Fruit fly (Drosophila melanogaster) whole organism, embryonic: ENCODE data around the gene CG14269.
A peak's percentile ranks its signal among the peaks of the same experiment; 100 is the strongest.

ENCODE experiments used
- B-H1 ChIP-seq: fragments of 200-800 bp; sonication (Bioruptor generic); IDR thresholded peaks from 3 replicates; pipeline ENCODE4 v1.3.6; 2022; ENCODE audit warnings: missing biosample characterization, missing genetic modification characterization
- Blimp-1 ChIP-seq: fragments of 200-800 bp; sonication (Bioruptor generic); optimal IDR thresholded peaks from 3 replicates; lab custom pipeline; 2018; ENCODE audit warnings: missing biosample characterization, missing genetic modification characterization, mild to moderate bottlenecking, moderate library complexity, missing genetic modification reagents
- C15 ChIP-seq: fragments of 200-800 bp; sonication (Bioruptor generic); IDR thresholded peaks from 3 replicates; pipeline ENCODE4 v1.3.6; 2022; ENCODE audit warnings: missing biosample characterization, missing genetic modification characterization
- CG1024 ChIP-seq: fragments of 200-800 bp; sonication (Bioruptor generic); IDR thresholded peaks from 2 replicates; pipeline ENCODE4 v1.3.6; 2022; ENCODE audit warnings: missing biosample characterization, missing genetic modification characterization
- CG10462 ChIP-seq: fragments of 200-800 bp; sonication (Bioruptor generic); optimal IDR thresholded peaks from 2 replicates; lab custom pipeline; 2016; ENCODE audit warnings: missing biosample characterization, missing genetic modification characterization
- CG10565 ChIP-seq: fragments of 200-800 bp; sonication (Bioruptor generic); optimal IDR thresholded peaks from 3 replicates; lab custom pipeline; 2016; ENCODE audit warnings: missing biosample characterization, mild to moderate bottlenecking, missing genetic modification characterization
- CG11456 ChIP-seq: fragments of 200-800 bp; sonication (Bioruptor generic); IDR thresholded peaks from 3 replicates; pipeline ENCODE4 v1.3.6; 2022; ENCODE audit warnings: missing biosample characterization, missing genetic modification characterization
- CG12391 ChIP-seq: fragments of 200-800 bp; sonication (Bioruptor generic); optimal IDR thresholded peaks from 3 replicates; lab custom pipeline; 2018; ENCODE audit warnings: missing biosample characterization, mild to moderate bottlenecking, missing genetic modification characterization, moderate library complexity
- CG13624 ChIP-seq: fragments of 200-800 bp; sonication (Bioruptor generic); optimal IDR thresholded peaks from 2 replicates; lab custom pipeline; 2016; ENCODE audit warnings: missing biosample characterization, missing genetic modification characterization
- CG14014 ChIP-seq: fragments of 200-800 bp; sonication (Bioruptor generic); IDR thresholded peaks from 2 replicates; pipeline ENCODE4 v1.3.6; 2022; ENCODE audit warnings: missing biosample characterization, missing genetic modification characterization
- CG16815 ChIP-seq: fragments of 200-800 bp; sonication (Bioruptor generic); optimal IDR thresholded peaks from 3 replicates; lab custom pipeline; 2017; ENCODE audit warnings: missing biosample characterization, mild to moderate bottlenecking, missing genetic modification characterization
- CG17328 ChIP-seq: fragments of 200-800 bp; sonication (Bioruptor generic); IDR thresholded peaks from 2 replicates; pipeline ENCODE4 v1.3.6; 2022; ENCODE audit warnings: missing biosample characterization, missing genetic modification characterization
- CG2116 ChIP-seq: fragments of 200-800 bp; sonication (Bioruptor generic); optimal IDR thresholded peaks from 3 replicates; lab custom pipeline; 2018; ENCODE audit warnings: missing biosample characterization, mild to moderate bottlenecking, missing genetic modification characterization
- CG2199 ChIP-seq: fragments of 200-800 bp; sonication (Bioruptor generic); IDR thresholded peaks from 3 replicates; pipeline ENCODE4 v1.3.6; 2022; ENCODE audit warnings: missing biosample characterization, missing genetic modification characterization
- CG32767 ChIP-seq: fragments of 200-800 bp; sonication (Bioruptor generic); IDR thresholded peaks from 2 replicates; pipeline ENCODE4 v1.3.6; 2022; ENCODE audit warnings: missing biosample characterization, missing genetic modification characterization
- CG3847 ChIP-seq: fragments of 200-800 bp; sonication (Bioruptor generic); IDR thresholded peaks from 2 replicates; pipeline ENCODE4 v1.3.6; 2022; ENCODE audit warnings: missing biosample characterization, missing genetic modification characterization
- CG6272 ChIP-seq: fragments of 200-800 bp; sonication (Bioruptor generic); IDR thresholded peaks from 2 replicates; pipeline ENCODE4 v1.3.6; 2022; ENCODE audit warnings: missing biosample characterization, missing genetic modification characterization
- CG6689 ChIP-seq: fragments of 200-800 bp; sonication (Bioruptor generic); IDR thresholded peaks from 2 replicates; pipeline ENCODE4 v1.3.6; 2022; ENCODE audit warnings: missing biosample characterization, missing genetic modification characterization
- CG8765 ChIP-seq: fragments of 200-800 bp; sonication (Bioruptor generic); IDR thresholded peaks from 2 replicates; pipeline ENCODE4 v1.3.6; 2022; ENCODE audit warnings: missing biosample characterization, missing genetic modification characterization
- CG9215 ChIP-seq: fragments of 200-800 bp; sonication (Bioruptor generic); IDR thresholded peaks from 2 replicates; pipeline ENCODE4 v1.3.6; 2022; ENCODE audit warnings: missing biosample characterization, missing genetic modification characterization
- CTCF ChIP-seq: fragments of 200-800 bp; sonication (Bioruptor generic); optimal IDR thresholded peaks from 2 replicates; lab custom pipeline; 2017; ENCODE audit warnings: missing biosample characterization, mild to moderate bottlenecking, missing genetic modification characterization, moderate library complexity
- Deaf1 ChIP-seq: fragments of 200-800 bp; optimal IDR thresholded peaks from 3 replicates; lab custom pipeline; 2019; ENCODE audit warnings: missing biosample characterization, mild to moderate bottlenecking, missing genetic modification characterization, moderate library complexity
- Drgx ChIP-seq: fragments of 200-800 bp; sonication (Bioruptor generic); IDR thresholded peaks from 2 replicates; pipeline ENCODE4 v1.3.6; 2022; ENCODE audit warnings: missing biosample characterization, missing genetic modification characterization
- Hsf ChIP-seq: fragments of 200-800 bp; sonication (Bioruptor generic); optimal IDR thresholded peaks from 3 replicates; lab custom pipeline; 2016; ENCODE audit warnings: missing biosample characterization, missing genetic modification characterization
- Lhr ChIP-seq: fragments of 200-800 bp; sonication (Bioruptor generic); optimal IDR thresholded peaks from 3 replicates; lab custom pipeline; 2017; ENCODE audit warnings: mild to moderate bottlenecking, missing biosample characterization, missing genetic modification reagents, missing genetic modification characterization
- Med ChIP-seq: fragments of 200-800 bp; sonication (Bioruptor generic); peaks from one replicate; lab custom pipeline; 2016; ENCODE audit warnings: missing biosample characterization, missing genetic modification characterization, mild to moderate bottlenecking, inconsistent platforms, moderate library complexity
- Oaz ChIP-seq: fragments of 200-800 bp; sonication (Bioruptor generic); IDR thresholded peaks from 2 replicates; pipeline ENCODE4 v1.3.6; 2022; ENCODE audit warnings: missing biosample characterization, missing genetic modification characterization
- Side ChIP-seq: fragments of 200-800 bp; sonication (Bioruptor generic); optimal IDR thresholded peaks from 2 replicates; lab custom pipeline; 2016; ENCODE audit warnings: missing biosample characterization, missing genetic modification characterization
- Sox100B ChIP-seq: fragments of 200-800 bp; sonication (Bioruptor generic); optimal IDR thresholded peaks from 3 replicates; lab custom pipeline; 2018; ENCODE audit warnings: missing biosample characterization, mild to moderate bottlenecking, missing genetic modification characterization
- cad ChIP-seq: fragments of >200 bp; optimal IDR thresholded peaks from 2 replicates; lab custom pipeline; 2017; ENCODE audit warnings: missing biosample characterization, missing genetic modification characterization
- cato ChIP-seq: fragments of 200-800 bp; sonication (Bioruptor generic); optimal IDR thresholded peaks from 2 replicates; lab custom pipeline; 2016; ENCODE audit warnings: missing biosample characterization, missing genetic modification characterization, borderline replicate concordance
- chif ChIP-seq, 2 experiments: fragments of 200-800 bp; sonication (Bioruptor generic); optimal IDR thresholded peaks; 3 replicates each; lab custom pipeline; 2016; ENCODE audit warnings: missing biosample characterization in 2 of 2, missing genetic modification characterization in 2 of 2
- chinmo ChIP-seq: fragments of 200-800 bp; sonication (Bioruptor generic); IDR thresholded peaks from 4 replicates; pipeline ENCODE4 v1.3.6; 2022; ENCODE audit warnings: missing biosample characterization, missing genetic modification characterization; ENCODE audit not compliant: partially characterized antibody
- crol ChIP-seq: fragments of 200-800 bp; sonication (Bioruptor generic); IDR thresholded peaks from 2 replicates; pipeline ENCODE4 v1.3.6; 2022; ENCODE audit warnings: missing biosample characterization, missing genetic modification characterization
- disco-r ChIP-seq: fragments of 200-800 bp; sonication (Bioruptor generic); optimal IDR thresholded peaks from 2 replicates; lab custom pipeline; 2016; ENCODE audit warnings: missing biosample characterization, missing genetic modification characterization
- dysf ChIP-seq: fragments of 200-800 bp; sonication (Bioruptor generic); IDR thresholded peaks from 3 replicates; pipeline ENCODE4 v1.3.6; 2022; ENCODE audit warnings: missing biosample characterization, missing genetic modification characterization
- en ChIP-seq: fragments of 200-800 bp; sonication (Bioruptor generic); optimal IDR thresholded peaks from 2 replicates; lab custom pipeline; 2016; ENCODE audit warnings: missing biosample characterization, missing genetic modification characterization
- gce ChIP-seq: fragments of 200-800 bp; sonication (Bioruptor generic); IDR thresholded peaks from 3 replicates; pipeline ENCODE4 v1.3.6; 2022; ENCODE audit warnings: missing biosample characterization, missing genetic modification characterization
- grau ChIP-seq: fragments of 200-800 bp; optimal IDR thresholded peaks from 3 replicates; lab custom pipeline; 2019; ENCODE audit warnings: missing biosample characterization, mild to moderate bottlenecking, missing genetic modification characterization, moderate library complexity
- jing ChIP-seq: fragments of 200-800 bp; sonication (Bioruptor generic); optimal IDR thresholded peaks from 2 replicates; lab custom pipeline; 2018; ENCODE audit warnings: missing biosample characterization, mild to moderate bottlenecking, missing genetic modification characterization
- lola ChIP-seq, 3 experiments: fragments of >200 bp in 2 of 3; fragments of 200-800 bp in 1 of 3; sonication (Bioruptor generic) in 1 of 3; optimal IDR thresholded peaks; 2 replicates each; lab custom pipeline; 2017 to 2019; ENCODE audit warnings: missing biosample characterization in 3 of 3, missing genetic modification characterization in 3 of 3, mild to moderate bottlenecking in 1 of 3, moderate library complexity in 1 of 3
- maf-S ChIP-seq: fragments of 200-800 bp; sonication (Bioruptor generic); optimal IDR thresholded peaks from 2 replicates; lab custom pipeline; 2016; ENCODE audit warnings: missing biosample characterization, missing genetic modification characterization
- p53 ChIP-seq: fragments of 200-800 bp; sonication (Bioruptor generic); optimal IDR thresholded peaks from 2 replicates; lab custom pipeline; 2016; ENCODE audit warnings: missing biosample characterization, missing genetic modification characterization
- pb ChIP-seq: fragments of 200-800 bp; sonication (Bioruptor generic); optimal IDR thresholded peaks from 3 replicates; lab custom pipeline; 2016; ENCODE audit warnings: missing biosample characterization, missing genetic modification characterization
- pho ChIP-seq: fragments of 200-800 bp; sonication (Bioruptor generic); optimal IDR thresholded peaks from 2 replicates; lab custom pipeline; 2016; ENCODE audit warnings: missing biosample characterization, missing genetic modification characterization
- prd ChIP-seq, 3 experiments: fragments of >200 bp in 2 of 3; fragments of 200-800 bp in 1 of 3; sonication (Bioruptor generic) in 1 of 3; optimal IDR thresholded peaks in 2 of 3; IDR thresholded peaks in 1 of 3; 2 replicates in 2 of 3; 3 replicates in 1 of 3; pipeline versions ENCODE4 v1.3.6 to Lab custom; 2017 to 2022; ENCODE audit warnings: missing biosample characterization in 1 of 3, missing genetic modification characterization in 1 of 3
- sens ChIP-seq: fragments of 200-800 bp; sonication (Bioruptor generic); peaks from one replicate; lab custom pipeline; 2016; ENCODE audit warnings: missing biosample characterization, missing genetic modification characterization
- so ChIP-seq: fragments of 200-800 bp; sonication (Bioruptor generic); IDR thresholded peaks from 3 replicates; pipeline ENCODE4 v1.3.6; 2022; ENCODE audit warnings: missing biosample characterization, missing genetic modification characterization

Gene CG14269

dm6 chrX:3424963-3425362 is 10.6 kb downstream of the CG14269 start (continued):
- TF ChIP-seq prd (optimal IDR thresholded peaks at IDR 0.05; lab: Kevin White, UChicago): no peak
- TF ChIP-seq prd (GFP tag; IDR thresholded peaks at IDR 0.05; lab: Robert Waterston, UW): peak; percentile 89
- TF ChIP-seq maf-S (GFP tag; lab: Kevin White, UChicago): peak; percentile 46
- TF ChIP-seq grau: peak; percentile 85
- TF ChIP-seq Oaz: peak; percentile 79

- TF ChIP-seq disco-r (GFP tag; lab: Kevin White, UChicago) (no peak), cato (no peak), CG16815 (GFP tag; lab: Kevin White, UChicago) (no peak), CG11456 (GFP tag; lab: Robert Waterston, UW) (0 out of 3 replicates have a peak, but pooled peaks have one; percentile 30), sens (peak; percentile 19), CG32767 (no peak), C15 (GFP tag; lab: Robert Waterston, UW) (no peak), CG2116 (GFP tag; lab: Kevin White, UChicago) (no peak), Drgx (peak; percentile 89), lola (GFP tag; optimal IDR thresholded peaks at IDR 0.05; lab: Kevin White, UChicago) (no peak), CG10565 (no peak), CG6272 (GFP tag; lab: Robert Waterston, UW) (no peak), pho (no peak), en (GFP tag; lab: Kevin White, UChicago) (no peak), maf-S (GFP tag; lab: Kevin White, UChicago) (no peak), CG10462 (GFP tag; lab: Kevin White, UChicago) (no peak), CG2199 (GFP tag; lab: Robert Waterston, UW) (no peak), so (GFP tag; lab: Robert Waterston, UW) (no peak), Hsf (GFP tag; lab: Kevin White, UChicago) (no peak), Blimp-1 (GFP tag; lab: Kevin White, UChicago) (no peak), Med (GFP tag; lab: Kevin White, UChicago) (peak; percentile 5), gce (GFP tag; lab: Robert Waterston, UW) (no peak), CG12391 (tag; lab: Kevin White, UChicago) (no peak), CG1024 (GFP tag; lab: Robert Waterston, UW) (no peak), CG13624 (no peak), CG8765 (GFP tag; lab: Robert Waterston, UW) (no peak), jing (GFP tag; lab: Kevin White, UChicago) (no peak), prd (optimal IDR thresholded peaks at IDR 0.05; lab: Kevin White, UChicago) (no peak), prd (GFP tag; IDR thresholded peaks at IDR 0.05; lab: Robert Waterston, UW) (0 out of 3 replicates have a peak, but pooled peaks have one; percentile 30), CG17328 (no peak), Deaf1 (no peak), dysf (GFP tag; lab: Robert Waterston, UW) (0 out of 3 replicates have a peak, but pooled peaks have one; percentile 32), Side (GFP tag; lab: Kevin White, UChicago) (no peak), Lhr (GFP tag; lab: Kevin White, UChicago) (no peak), pb (GFP tag; lab: Kevin White, UChicago) (no peak), crol (peak; percentile 57), CG6689 (GFP tag; lab: Robert Waterston, UW) (0 out of 2 replicates have a peak, but pooled peaks have one; percentile 11), cad (GFP tag; lab: Kevin White, UChicago) (no peak), CG3847 (GFP tag; lab: Robert Waterston, UW) (peak; percentile 15; the same call in 1 of the 2 replicates), chinmo (GFP tag; lab: Robert Waterston, UW) (no peak), CTCF (GFP tag; lab: Kevin White, UChicago) (peak; percentile 83), Sox100B (GFP tag; lab: Kevin White, UChicago) (no peak), B-H1 (GFP tag; lab: Robert Waterston, UW) (no peak), chif (GFP tag; optimal IDR thresholded peaks at IDR 0.05; lab: Kevin White, UChicago) (no peak), CG14014 (GFP tag; lab: Robert Waterston, UW) (no peak), p53 (GFP tag; lab: Kevin White, UChicago) (no peak), CG9215 (no peak)
Observed at dm6 chrX:3423199-3423768, 12.3 kb downstream of the CG14269 start.
